Fruit fly (Drosophila melanogaster) whole organism, embryonic: ENCODE results near the gene Mettl5.

Experiments used
- Bteb2 ChIP-seq: fragments of 200-800 bp; sonication (Bioruptor generic); optimal IDR thresholded peaks from 2 replicates; lab custom pipeline; 2016; ENCODE audit warnings: missing biosample characterization, missing genetic modification characterization
- CG10321 ChIP-seq: fragments of 200-800 bp; sonication (Bioruptor generic); IDR thresholded peaks from 2 replicates; pipeline ENCODE4 v1.3.6; 2022; ENCODE audit warnings: missing biosample characterization, missing genetic modification characterization
- CG12071 ChIP-seq: fragments of 200-800 bp; sonication (Bioruptor generic); optimal IDR thresholded peaks from 3 replicates; lab custom pipeline; 2018; ENCODE audit warnings: missing biosample characterization, mild to moderate bottlenecking, missing genetic modification characterization
- CG13123 ChIP-seq: fragments of 200-800 bp; sonication (Bioruptor generic); optimal IDR thresholded peaks from 2 replicates; lab custom pipeline; 2016; ENCODE audit warnings: missing biosample characterization, missing genetic modification characterization
- CG13287 ChIP-seq: fragments of 200-800 bp; sonication (Bioruptor generic); IDR thresholded peaks from 2 replicates; pipeline ENCODE4 v1.3.6; 2022; ENCODE audit warnings: missing biosample characterization, missing genetic modification characterization; ENCODE audit not compliant: partially characterized antibody
- CG14050 ChIP-seq: fragments of 200-800 bp; sonication (Bioruptor generic); IDR thresholded peaks from 3 replicates; pipeline ENCODE4 v1.3.6; 2022; ENCODE audit warnings: missing biosample characterization, missing genetic modification characterization
- CG15514 ChIP-seq: fragments of 200-800 bp; sonication (Bioruptor generic); optimal IDR thresholded peaks from 3 replicates; lab custom pipeline; 2017; ENCODE audit warnings: missing biosample characterization, missing genetic modification characterization, mild to moderate bottlenecking, moderate library complexity, missing genetic modification reagents
- CG17802 ChIP-seq: fragments of 200-800 bp; sonication (Bioruptor generic); optimal IDR thresholded peaks from 2 replicates; lab custom pipeline; 2018; ENCODE audit warnings: missing biosample characterization, mild to moderate bottlenecking, missing genetic modification characterization, moderate library complexity
- CG17829 ChIP-seq: fragments of 200-800 bp; optimal IDR thresholded peaks from 2 replicates; lab custom pipeline; 2019; ENCODE audit warnings: missing biosample characterization, mild to moderate bottlenecking, missing genetic modification characterization, moderate library complexity
- CG1792 ChIP-seq: fragments of 200-800 bp; sonication (Bioruptor generic); optimal IDR thresholded peaks from 2 replicates; lab custom pipeline; 2016; ENCODE audit warnings: missing biosample characterization, missing genetic modification characterization
- CG32532 ChIP-seq: fragments of 200-800 bp; sonication (Bioruptor generic); IDR thresholded peaks from 2 replicates; pipeline ENCODE4 v1.3.6; 2022; ENCODE audit warnings: missing biosample characterization, missing genetic modification characterization
- CG4282 ChIP-seq: fragments of 200-800 bp; sonication (Bioruptor generic); optimal IDR thresholded peaks from 2 replicates; lab custom pipeline; 2016; ENCODE audit warnings: missing biosample characterization, missing genetic modification characterization
- CG4328 ChIP-seq: fragments of 200-800 bp; sonication (Bioruptor generic); optimal IDR thresholded peaks from 3 replicates; lab custom pipeline; 2017; ENCODE audit warnings: missing biosample characterization, missing genetic modification reagents, missing genetic modification characterization
- CG4404 ChIP-seq: fragments of 200-800 bp; sonication (Bioruptor generic); IDR thresholded peaks from 2 replicates; pipeline ENCODE4 v1.3.6; 2022; ENCODE audit warnings: missing biosample characterization, missing genetic modification characterization
- CG4820 ChIP-seq: fragments of 200-800 bp; sonication (Bioruptor generic); optimal IDR thresholded peaks from 3 replicates; lab custom pipeline; 2016; ENCODE audit warnings: missing biosample characterization, missing genetic modification characterization
- CG8281 ChIP-seq: fragments of 200-800 bp; sonication (Bioruptor generic); optimal IDR thresholded peaks from 2 replicates; lab custom pipeline; 2018; ENCODE audit warnings: missing biosample characterization, mild to moderate bottlenecking, missing genetic modification characterization, moderate library complexity
- CTCF ChIP-seq: fragments of 200-800 bp; sonication (Bioruptor generic); optimal IDR thresholded peaks from 2 replicates; lab custom pipeline; 2017; ENCODE audit warnings: missing biosample characterization, mild to moderate bottlenecking, missing genetic modification characterization, moderate library complexity
- D ChIP-seq, 2 experiments: fragments of 200-800 bp in 1 of 2; fragments of >200 bp in 1 of 2; sonication (Bioruptor generic) in 1 of 2; optimal IDR thresholded peaks; 2 replicates in 1 of 2; 3 replicates in 1 of 2; lab custom pipeline; 2017; ENCODE audit warnings: mild to moderate bottlenecking in 1 of 2, missing biosample characterization in 1 of 2, missing genetic modification characterization in 1 of 2, missing genetic modification reagents in 1 of 2
- Dad ChIP-seq: fragments of 200-800 bp; sonication (Bioruptor generic); optimal IDR thresholded peaks from 3 replicates; lab custom pipeline; 2016; ENCODE audit warnings: missing biosample characterization, missing genetic modification characterization
- Dbx ChIP-seq: fragments of 200-800 bp; sonication (Bioruptor generic); IDR thresholded peaks from 3 replicates; pipeline ENCODE4 v1.3.6; 2022; ENCODE audit warnings: missing biosample characterization, missing genetic modification characterization
- E2f1 ChIP-seq: fragments of 200-800 bp; sonication (Bioruptor generic); IDR thresholded peaks from 2 replicates; pipeline ENCODE4 v1.3.6; 2022; ENCODE audit warnings: missing biosample characterization, missing genetic modification characterization
- HHEX ChIP-seq: fragments of 200-800 bp; sonication (Bioruptor generic); optimal IDR thresholded peaks from 3 replicates; lab custom pipeline; 2017; ENCODE audit warnings: missing biosample characterization, mild to moderate bottlenecking, missing genetic modification characterization, missing genetic modification reagents
- HLH4C ChIP-seq: fragments of 200-800 bp; sonication (Bioruptor generic); IDR thresholded peaks from 3 replicates; pipeline ENCODE4 v1.3.6; 2022; ENCODE audit warnings: missing biosample characterization, missing genetic modification characterization; ENCODE audit not compliant: partially characterized antibody
- Max ChIP-seq: fragments of 200-800 bp; sonication (Bioruptor generic); optimal IDR thresholded peaks from 2 replicates; lab custom pipeline; 2016; ENCODE audit warnings: missing biosample characterization, mild to moderate bottlenecking, missing genetic modification characterization
- Med ChIP-seq: fragments of 200-800 bp; sonication (Bioruptor generic); peaks from one replicate; lab custom pipeline; 2016; ENCODE audit warnings: missing biosample characterization, missing genetic modification characterization, mild to moderate bottlenecking, inconsistent platforms, moderate library complexity
- NC2α ChIP-seq: fragments of 200-800 bp; sonication (Bioruptor generic); optimal IDR thresholded peaks from 2 replicates; lab custom pipeline; 2016; ENCODE audit warnings: missing biosample characterization, missing genetic modification characterization
- Pdp1 ChIP-seq, 2 experiments: fragments of 200-800 bp; sonication (Bioruptor generic); optimal IDR thresholded peaks; 3 replicates each; lab custom pipeline; 2016; ENCODE audit warnings: missing biosample characterization in 2 of 2, missing genetic modification characterization in 2 of 2, mild to moderate bottlenecking in 1 of 2, moderate library complexity in 1 of 2
- TFAM ChIP-seq: fragments of 200-800 bp; sonication (Bioruptor generic); optimal IDR thresholded peaks from 2 replicates; lab custom pipeline; 2017; ENCODE audit warnings: missing biosample characterization, missing genetic modification characterization, inconsistent platforms
- ara ChIP-seq: fragments of 200-800 bp; sonication (Bioruptor generic); IDR thresholded peaks from 2 replicates; pipeline ENCODE4 v1.3.6; 2022; ENCODE audit warnings: missing biosample characterization, missing genetic modification characterization
- ase ChIP-seq: fragments of 200-800 bp; sonication (Bioruptor generic); IDR thresholded peaks from 3 replicates; pipeline ENCODE4 v1.3.6; 2022; ENCODE audit warnings: missing biosample characterization, missing genetic modification characterization
- bbx ChIP-seq: fragments of 200-800 bp; sonication (Bioruptor generic); IDR thresholded peaks from 2 replicates; pipeline ENCODE4 v1.3.6; 2022; ENCODE audit warnings: missing biosample characterization, missing genetic modification characterization; ENCODE audit not compliant: partially characterized antibody
- crol ChIP-seq: fragments of 200-800 bp; sonication (Bioruptor generic); IDR thresholded peaks from 2 replicates; pipeline ENCODE4 v1.3.6; 2022; ENCODE audit warnings: missing biosample characterization, missing genetic modification characterization
- cwo ChIP-seq: fragments of 200-800 bp; sonication (Bioruptor generic); optimal IDR thresholded peaks from 3 replicates; lab custom pipeline; 2017; ENCODE audit warnings: missing biosample characterization, missing genetic modification characterization, mild to moderate bottlenecking, moderate library complexity, missing genetic modification reagents
- exex ChIP-seq: fragments of 200-800 bp; sonication (Bioruptor generic); optimal IDR thresholded peaks from 4 replicates; lab custom pipeline; 2018; ENCODE audit warnings: missing biosample characterization, mild to moderate bottlenecking, missing genetic modification characterization, moderate library complexity
- eyg ChIP-seq: fragments of 200-800 bp; sonication (Bioruptor generic); optimal IDR thresholded peaks from 3 replicates; lab custom pipeline; 2016; ENCODE audit warnings: missing biosample characterization, missing genetic modification characterization
- fd102C ChIP-seq: fragments of 200-800 bp; sonication (Bioruptor generic); optimal IDR thresholded peaks from 2 replicates; lab custom pipeline; 2018; ENCODE audit warnings: missing biosample characterization, mild to moderate bottlenecking, missing genetic modification characterization, moderate library complexity
- gce ChIP-seq: fragments of 200-800 bp; sonication (Bioruptor generic); IDR thresholded peaks from 3 replicates; pipeline ENCODE4 v1.3.6; 2022; ENCODE audit warnings: missing biosample characterization, missing genetic modification characterization
- jing ChIP-seq: fragments of 200-800 bp; sonication (Bioruptor generic); optimal IDR thresholded peaks from 2 replicates; lab custom pipeline; 2018; ENCODE audit warnings: missing biosample characterization, mild to moderate bottlenecking, missing genetic modification characterization
- jumu ChIP-seq: fragments of 200-800 bp; sonication (Bioruptor generic); optimal IDR thresholded peaks from 3 replicates; lab custom pipeline; 2016; ENCODE audit warnings: missing biosample characterization, missing genetic modification characterization
- ken ChIP-seq: fragments of 200-800 bp; sonication (Bioruptor generic); IDR thresholded peaks from 3 replicates; pipeline ENCODE4 v1.3.6; 2022; ENCODE audit warnings: missing biosample characterization, missing genetic modification characterization
- lmd ChIP-seq: fragments of 200-800 bp; sonication (Bioruptor generic); IDR thresholded peaks from 2 replicates; pipeline ENCODE4 v1.3.6; 2022; ENCODE audit warnings: missing biosample characterization, missing genetic modification characterization
- nerfin-2 ChIP-seq: fragments of 200-800 bp; sonication (Bioruptor generic); IDR thresholded peaks from 2 replicates; pipeline ENCODE4 v1.3.6; 2022; ENCODE audit warnings: missing biosample characterization, missing genetic modification characterization; ENCODE audit not compliant: partially characterized antibody
- onecut ChIP-seq: fragments of 200-800 bp; sonication (Bioruptor generic); IDR thresholded peaks from 2 replicates; pipeline ENCODE4 v1.3.6; 2022; ENCODE audit warnings: missing biosample characterization, missing genetic modification characterization
- sc ChIP-seq, 3 experiments: fragments of >200 bp in 2 of 3; fragments of 200-800 bp in 1 of 3; sonication (Bioruptor generic) in 1 of 3; optimal IDR thresholded peaks; 2 replicates in 2 of 3; 3 replicates in 1 of 3; lab custom pipeline; 2017; ENCODE audit warnings: mild to moderate bottlenecking in 1 of 3, missing biosample characterization in 1 of 3, missing genetic modification characterization in 1 of 3, missing genetic modification reagents in 1 of 3
- slp2 ChIP-seq: fragments of 200-800 bp; sonication (Bioruptor generic); optimal IDR thresholded peaks from 2 replicates; lab custom pipeline; 2016; ENCODE audit warnings: missing biosample characterization, missing genetic modification characterization
- sna ChIP-seq: fragments of 200-800 bp; sonication (Bioruptor generic); IDR thresholded peaks from 2 replicates; pipeline ENCODE4 v1.3.6; 2022; ENCODE audit warnings: missing biosample characterization, missing genetic modification characterization; ENCODE audit not compliant: partially characterized antibody
- tll ChIP-seq, 2 experiments: fragments of 200-800 bp in 1 of 2; fragments of >200 bp in 1 of 2; sonication (Bioruptor generic) in 1 of 2; optimal IDR thresholded peaks; 2 replicates each; lab custom pipeline; 2017 to 2019; ENCODE audit warnings: missing biosample characterization in 2 of 2, missing genetic modification characterization in 2 of 2, mild to moderate bottlenecking in 1 of 2, moderate library complexity in 1 of 2
- trh ChIP-seq: fragments of 200-800 bp; sonication (Bioruptor generic); optimal IDR thresholded peaks from 2 replicates; lab custom pipeline; 2016; ENCODE audit warnings: missing biosample characterization, missing genetic modification characterization
- unpg ChIP-seq: fragments of 200-800 bp; sonication (Bioruptor generic); optimal IDR thresholded peaks from 3 replicates; lab custom pipeline; 2018; ENCODE audit warnings: missing biosample characterization, mild to moderate bottlenecking, missing genetic modification characterization, moderate library complexity
- vnd ChIP-seq: fragments of 200-800 bp; sonication (Bioruptor generic); IDR thresholded peaks from 3 replicates; pipeline ENCODE4 v1.3.6; 2022; ENCODE audit warnings: missing biosample characterization, missing genetic modification characterization; ENCODE audit not compliant: partially characterized antibody

The Mettl5 gene

DNA sequence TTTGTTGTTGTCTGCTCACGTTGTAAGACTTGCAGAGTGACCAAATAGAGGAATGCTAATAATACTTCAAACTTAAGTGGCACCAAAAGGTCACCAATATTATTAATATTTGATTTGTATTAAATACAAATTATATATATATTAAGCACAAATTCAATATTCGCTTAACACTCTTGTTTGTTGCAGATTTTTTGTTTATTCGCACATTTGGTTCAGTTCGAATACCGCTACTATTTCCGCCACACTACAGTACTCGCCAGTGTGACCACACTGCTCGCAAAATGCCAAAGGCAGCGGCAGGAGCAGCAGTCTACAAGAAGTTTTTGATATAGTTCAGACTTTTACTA is 548 bp downstream of the Mettl5 start, which contains the start of gene Max (continued):
- TF ChIP-seq CG8281 (tag; lab: Kevin White, UChicago) (peak; percentile 28), TFAM (no peak), unpg (peak; percentile 83), sna (GFP tag; lab: Robert Waterston, UW) (no peak), CG4328 (GFP tag; lab: Kevin White, UChicago) (peak; percentile 52), crol (no peak), lmd (GFP tag; lab: Robert Waterston, UW) (peak; percentile 62), CG17829 (peak; percentile 85), CG10321 (no peak), CTCF (no peak), HLH4C (GFP tag; lab: Robert Waterston, UW) (no peak), NC2α (no peak), cwo (GFP tag; lab: Kevin White, UChicago) (no peak), ase (GFP tag; lab: Robert Waterston, UW) (peak; percentile 67; the same call in 1 of the 3 replicates), Med (GFP tag; lab: Kevin White, UChicago) (peak; percentile 81), vnd (GFP tag; lab: Robert Waterston, UW) (no peak), jumu (GFP tag; lab: Kevin White, UChicago) (no peak), sc (optimal IDR thresholded peaks at IDR 0.05; lab: Kevin White, UChicago) (no peak), sc (GFP tag; optimal IDR thresholded peaks at IDR 0.05; lab: Kevin White, UChicago) (peak; percentile 17), CG32532 (peak; percentile 84), CG4404 (no peak; the same call in 1 of the 2 replicates), CG13123 (GFP tag; lab: Kevin White, UChicago) (peak; percentile 52), CG1792 (GFP tag; lab: Kevin White, UChicago) (no peak), ken (GFP tag; lab: Robert Waterston, UW) (peak; percentile 68; the same call in 2 of the 3 replicates), CG4820 (GFP tag; lab: Kevin White, UChicago) (peak; percentile 13), CG4282 (no peak), CG17802 (tag; lab: Kevin White, UChicago) (peak; percentile 45), Max (GFP tag; lab: Kevin White, UChicago) (peak; percentile 92), gce (GFP tag; lab: Robert Waterston, UW) (peak; percentile 68; the same call in 2 of the 3 replicates), trh (GFP tag; lab: Kevin White, UChicago) (no peak), tll (GFP tag; optimal IDR thresholded peaks at IDR 0.05; lab: Kevin White, UChicago) (peak in 1 of 2 experiments; percentile 36), CG15514 (GFP tag; lab: Kevin White, UChicago) (peak; percentile 83), Dbx (GFP tag; lab: Robert Waterston, UW) (peak; percentile 70; the same call in 2 of the 3 replicates), exex (peak; percentile 21), CG13287 (GFP tag; lab: Robert Waterston, UW) (no peak; the same call in 1 of the 2 replicates), HHEX (GFP tag; lab: Kevin White, UChicago) (peak; percentile 39), ara (GFP tag; lab: Robert Waterston, UW) (peak; percentile 79), slp2 (GFP tag; lab: Kevin White, UChicago) (no peak), CG12071 (GFP tag; lab: Kevin White, UChicago) (peak; percentile 36), E2f1 (GFP tag; lab: Robert Waterston, UW) (peak; percentile 57), eyg (GFP tag; lab: Kevin White, UChicago) (no peak), jing (GFP tag; lab: Kevin White, UChicago) (no peak), Dad (GFP tag; lab: Kevin White, UChicago) (no peak), onecut (GFP tag; lab: Robert Waterston, UW) (peak; percentile 46), fd102C (GFP tag; lab: Kevin White, UChicago) (no peak), Pdp1 (GFP tag; optimal IDR thresholded peaks at IDR 0.05; lab: Kevin White, UChicago) (peak in 1 of 2 experiments; percentile 8), D (optimal IDR thresholded peaks at IDR 0.05; lab: Kevin White, UChicago) (no peak), D (GFP tag; optimal IDR thresholded peaks at IDR 0.05; lab: Kevin White, UChicago) (no peak), nerfin-2 (GFP tag; lab: Robert Waterston, UW) (no peak), Bteb2 (GFP tag; lab: Kevin White, UChicago) (no peak), CG14050 (GFP tag; lab: Robert Waterston, UW) (peak; percentile 46; the same call in 1 of the 3 replicates), bbx (GFP tag; lab: Robert Waterston, UW) (no peak)
